Worm (Caenorhabditis elegans) whole organism, L1 larva: ENCODE data around the gene F41G3.19.

Experiments used
- C04F5.9 ChIP-seq: sonication (generic microtip); optimal IDR thresholded peaks from 2 replicates; lab custom pipeline; 2016; ENCODE audit warnings: missing genetic modification characterization, missing compliant biosample characterization
- C16A3.4 ChIP-seq: fragments of 150-350 bp; optimal IDR thresholded peaks from 2 replicates; lab custom pipeline; 2014; ENCODE audit warnings: missing biosample characterization, missing genetic modification characterization
- C34B4.2 ChIP-seq: sonication (generic microtip); optimal IDR thresholded peaks from 2 replicates; lab custom pipeline; 2017; ENCODE audit warnings: mild to moderate bottlenecking, missing genetic modification characterization, missing compliant biosample characterization
- alr-1 ChIP-seq: fragments of 200-800 bp; sonication (Bioruptor generic); optimal IDR thresholded peaks from 2 replicates; lab custom pipeline; 2018; ENCODE audit warnings: borderline replicate concordance, mild to moderate bottlenecking, missing genetic modification characterization, missing compliant biosample characterization
- ama-1 ChIP-seq: fragments of 150-350 bp; optimal IDR thresholded peaks from 2 replicates; lab custom pipeline; 2014
- blmp-1 ChIP-seq: fragments of 150-350 bp; optimal IDR thresholded peaks from 2 replicates; lab custom pipeline; 2014; ENCODE audit warnings: missing biosample characterization, missing genetic modification characterization
- ceh-90 ChIP-seq: sonication (generic microtip); optimal IDR thresholded peaks from 2 replicates; lab custom pipeline; 2016; ENCODE audit warnings: missing genetic modification characterization, missing compliant biosample characterization
- dsc-1 ChIP-seq: sonication (generic microtip); optimal IDR thresholded peaks from 2 replicates; lab custom pipeline; 2016; ENCODE audit warnings: mild to moderate bottlenecking, missing genetic modification characterization, missing compliant biosample characterization
- efl-1 ChIP-seq, 4 experiments: fragments of 150-350 bp; optimal IDR thresholded peaks in 3 of 4; peaks in 1 of 4; 1 replicate in 1 of 4; 2 replicates in 3 of 4; lab custom pipeline; 2014; ENCODE audit warnings: missing biosample characterization in 2 of 4, missing genetic modification characterization in 2 of 4, missing genetic modification reagents in 2 of 4
- egl-13 ChIP-seq: sonication (generic microtip); optimal IDR thresholded peaks from 2 replicates; lab custom pipeline; 2016; ENCODE audit warnings: missing genotype, missing genetic modification reagents, missing genetic modification characterization, missing compliant biosample characterization
- fkh-10 ChIP-seq: sonication (generic microtip); optimal IDR thresholded peaks from 2 replicates; lab custom pipeline; 2017; ENCODE audit warnings: missing biosample characterization, missing genetic modification reagents, missing genetic modification characterization
- hlh-4 ChIP-seq: sonication (generic microtip); optimal IDR thresholded peaks from 2 replicates; lab custom pipeline; 2016; ENCODE audit warnings: mild to moderate bottlenecking, missing genetic modification characterization, missing compliant biosample characterization
- hpl-2 ChIP-seq: fragments of 150-350 bp; optimal IDR thresholded peaks from 2 replicates; lab custom pipeline; 2014; ENCODE audit warnings: missing biosample characterization, missing genetic modification reagents, missing genetic modification characterization
- jun-1 ChIP-seq: fragments of 150-350 bp; optimal IDR thresholded peaks from 2 replicates; lab custom pipeline; 2014; ENCODE audit warnings: missing biosample characterization, missing genetic modification reagents, missing genetic modification characterization
- lin-13 ChIP-seq: fragments of 150-350 bp; optimal IDR thresholded peaks from 2 replicates; lab custom pipeline; 2014; ENCODE audit warnings: missing biosample characterization, missing genetic modification reagents, missing genetic modification characterization
- lin-14 ChIP-seq: fragments of 200-800 bp; sonication (Bioruptor generic); optimal IDR thresholded peaks from 2 replicates; lab custom pipeline; 2018; ENCODE audit warnings: mild to moderate bottlenecking, missing genetic modification characterization, moderate library complexity, missing compliant biosample characterization
- lin-15B ChIP-seq: fragments of 150-350 bp; sonication (generic microtip); optimal IDR thresholded peaks from 3 replicates; lab custom pipeline; 2014; ENCODE audit warnings: missing biosample characterization, missing genetic modification characterization
- lin-39 ChIP-seq: fragments of 150-350 bp; optimal IDR thresholded peaks from 2 replicates; lab custom pipeline; 2014; ENCODE audit warnings: missing biosample characterization, missing genetic modification reagents, missing genetic modification characterization
- lsy-2 ChIP-seq, 2 experiments: fragments of 150-350 bp; optimal IDR thresholded peaks; 2 replicates each; lab custom pipeline; 2014; ENCODE audit warnings: missing biosample characterization in 2 of 2, missing genetic modification characterization in 2 of 2
- mef-2 ChIP-seq: fragments of 150-350 bp; optimal IDR thresholded peaks from 2 replicates; lab custom pipeline; 2014; ENCODE audit warnings: missing biosample characterization, missing genetic modification characterization
- nhr-19 ChIP-seq: fragments of 200-800 bp; sonication (Bioruptor generic); conservative IDR thresholded peaks from 2 replicates; pipeline ENCODE4 v1.3.6; 2022; ENCODE audit warnings: missing genetic modification characterization, missing compliant biosample characterization
- nhr-20 ChIP-seq: sonication (generic microtip); optimal IDR thresholded peaks from 2 replicates; lab custom pipeline; 2016; ENCODE audit warnings: mild to moderate bottlenecking, missing genetic modification characterization, missing compliant biosample characterization
- nhr-47 ChIP-seq: sonication (generic microtip); optimal IDR thresholded peaks from 2 replicates; lab custom pipeline; 2016; ENCODE audit warnings: mild to moderate bottlenecking, missing genetic modification characterization, moderate library complexity, missing compliant biosample characterization
- nhr-71 ChIP-seq: sonication (generic microtip); optimal IDR thresholded peaks from 2 replicates; lab custom pipeline; 2016; ENCODE audit warnings: mild to moderate bottlenecking, missing genetic modification characterization, moderate library complexity, missing compliant biosample characterization
- nhr-76 ChIP-seq: sonication (generic microtip); optimal IDR thresholded peaks from 2 replicates; lab custom pipeline; 2017; ENCODE audit warnings: missing biosample characterization, missing genetic modification characterization
- nhr-85 ChIP-seq: sonication (generic microtip); peaks from one replicate; lab custom pipeline; 2016; ENCODE audit warnings: missing genetic modification characterization, inconsistent platforms, missing compliant biosample characterization
- rnt-1 ChIP-seq: sonication (generic microtip); optimal IDR thresholded peaks from 2 replicates; lab custom pipeline; 2016; ENCODE audit warnings: mild to moderate bottlenecking, missing genetic modification characterization, moderate library complexity, missing compliant biosample characterization
- snpc-4 ChIP-seq: fragments of 150-350 bp; optimal IDR thresholded peaks from 2 replicates; lab custom pipeline; 2014; ENCODE audit warnings: missing biosample characterization, missing genetic modification characterization
- snu-23 ChIP-seq: sonication (generic microtip); optimal IDR thresholded peaks from 2 replicates; lab custom pipeline; 2016; ENCODE audit warnings: missing genetic modification characterization, missing compliant biosample characterization
- sox-4 ChIP-seq: sonication (generic microtip); optimal IDR thresholded peaks from 2 replicates; lab custom pipeline; 2016; ENCODE audit warnings: missing genetic modification characterization, missing compliant biosample characterization
- sup-37 ChIP-seq: fragments of 200-800 bp; sonication (Bioruptor generic); optimal IDR thresholded peaks from 2 replicates; lab custom pipeline; 2018; ENCODE audit warnings: mild to moderate bottlenecking, missing genetic modification characterization, missing compliant biosample characterization
- tbx-2 ChIP-seq: sonication (generic microtip); optimal IDR thresholded peaks from 2 replicates; lab custom pipeline; 2016; ENCODE audit warnings: missing genetic modification characterization, missing compliant biosample characterization
- unc-130 ChIP-seq: fragments of 150-350 bp; optimal IDR thresholded peaks from 2 replicates; lab custom pipeline; 2017; ENCODE audit warnings: missing biosample characterization, missing genetic modification characterization, inconsistent platforms
- unc-30 ChIP-seq: sonication (generic microtip); optimal IDR thresholded peaks from 2 replicates; lab custom pipeline; 2017; ENCODE audit warnings: missing biosample characterization, missing genetic modification characterization
- vab-15 ChIP-seq: sonication (generic microtip); optimal IDR thresholded peaks from 2 replicates; lab custom pipeline; 2017; ENCODE audit warnings: missing genotype, mild to moderate bottlenecking, missing genetic modification characterization, missing compliant biosample characterization
- ztf-4 ChIP-seq: fragments of 150-350 bp; optimal IDR thresholded peaks from 2 replicates; lab custom pipeline; 2014; ENCODE audit warnings: missing biosample characterization, missing genetic modification characterization

Gene F41G3.19

DNA sequence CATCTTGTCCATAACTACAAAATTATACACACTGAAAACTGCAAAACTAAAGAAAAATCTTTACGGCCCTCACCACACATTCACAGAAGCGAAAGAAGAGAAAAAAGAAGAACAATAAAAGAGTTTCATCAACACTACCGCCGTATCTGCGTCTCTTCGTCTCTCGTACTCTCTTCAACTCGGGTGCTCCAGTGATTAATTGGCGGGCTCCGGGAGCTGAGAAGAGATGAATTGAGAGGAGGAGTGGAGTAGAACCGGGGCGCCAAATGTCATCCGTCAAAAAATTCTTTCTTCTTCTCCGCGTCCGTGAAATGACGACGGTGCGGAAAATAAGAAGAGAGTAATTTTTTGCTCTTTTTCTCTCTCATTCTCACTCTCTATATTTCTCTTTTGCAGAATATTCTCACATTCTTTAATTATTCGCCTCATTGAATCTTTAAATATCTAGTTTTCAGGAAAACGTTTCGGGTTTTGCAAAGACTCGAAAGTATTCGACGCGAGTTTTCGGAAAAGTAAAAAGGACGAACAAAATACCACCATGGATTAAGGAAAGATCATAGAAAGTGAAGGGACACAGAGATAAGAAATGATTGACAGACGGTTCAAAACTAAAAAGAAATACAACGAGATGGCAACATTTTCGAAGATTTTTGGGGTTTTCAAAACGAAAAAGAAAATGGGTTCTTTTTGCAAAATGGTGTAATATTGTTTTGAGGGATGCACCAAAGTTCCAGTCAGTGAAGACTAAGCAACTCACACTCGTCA, 44.2 kb downstream of the F41G3.19 start (continued):
- TF ChIP-seq nhr-47 (tag; lab: Kevin White, UChicago) (peak; percentile 24), snu-23 (GFP tag; lab: Kevin White, UChicago) (peak; percentile 28), unc-130 (peak; percentile 50), nhr-19 (GFP tag; lab: Robert Waterston, UW) (peak; percentile 40; the same call in 1 of the 2 replicates), fkh-10 (no peak), lin-15B (no peak), snpc-4 (no peak), hpl-2 (no peak), rnt-1 (tag; lab: Kevin White, UChicago) (peak; percentile 85), vab-15 (tag; lab: Kevin White, UChicago) (peak; percentile 15), jun-1 (tag; lab: Kevin White, UChicago) (no peak), sox-4 (tag; lab: Kevin White, UChicago) (no peak), sup-37 (GFP tag; lab: Kevin White, UChicago) (no peak), nhr-71 (peak; percentile 74), nhr-85 (tag; lab: Kevin White, UChicago) (no peak), unc-30 (no peak), hlh-4 (tag; lab: Kevin White, UChicago) (no peak), dsc-1 (tag; lab: Kevin White, UChicago) (peak; percentile 61), C34B4.2 (tag; lab: Kevin White, UChicago) (no peak), ama-1 (no peak), lsy-2 (tag; optimal IDR thresholded peaks at IDR 0.05; lab: Kevin White, UChicago) (peak in 1 of 2 experiments; percentile 33)

ce11 chrII:6706552-6707091, 45.3 kb downstream of the F41G3.19 start:
- TF ChIP-seq tbx-2 (tag; lab: Kevin White, UChicago) (peak; percentile 21), dsc-1 (tag; lab: Kevin White, UChicago) (no peak), fkh-10 (peak; percentile 39), mef-2 (tag; lab: Kevin White, UChicago) (no peak), lin-14 (GFP tag; lab: Kevin White, UChicago) (peak; percentile 64), C04F5.9 (tag; lab: Kevin White, UChicago) (no peak)

- TF ChIP-seq nhr-85 (tag; lab: Kevin White, UChicago) (peak; percentile 7), lin-39 (tag; lab: Kevin White, UChicago) (peak; percentile 61), lin-14 (GFP tag; lab: Kevin White, UChicago) (peak; percentile 76), efl-1 (optimal IDR thresholded peaks at IDR 0.05; lab: Kevin White, UChicago) (no peak), efl-1 (GFP tag; optimal IDR thresholded peaks at IDR 0.05 in 1 of 2; lab: Kevin White, UChicago) (peak in 1 of 2 experiments; percentile 41), ceh-90 (tag; lab: Kevin White, UChicago) (no peak), ztf-4 (tag; lab: Kevin White, UChicago) (peak; percentile 22), nhr-19 (GFP tag; lab: Robert Waterston, UW) (0 out of 2 replicates have a peak, but pooled peaks have one; percentile 13), nhr-71 (peak; percentile 68), snu-23 (GFP tag; lab: Kevin White, UChicago) (peak; percentile 36), rnt-1 (tag; lab: Kevin White, UChicago) (peak; percentile 60), nhr-76 (tag; lab: Kevin White, UChicago) (no peak), egl-13 (tag; lab: Kevin White, UChicago) (no peak), ama-1 (no peak), alr-1 (tag; lab: Kevin White, UChicago) (no peak), dsc-1 (tag; lab: Kevin White, UChicago) (peak; percentile 58), C16A3.4 (tag; lab: Kevin White, UChicago) (no peak), nhr-20 (peak; percentile 21), blmp-1 (peak; percentile 9), lin-13 (GFP tag; lab: Kevin White, UChicago) (no peak), lsy-2 (tag; optimal IDR thresholded peaks at IDR 0.05; lab: Kevin White, UChicago) (peak; percentile 36 to 51)
- TF ChIP-seq, all 84 proteins: peak for 13
Observed at ce11 chrII:6705593-6706228, 46.2 kb downstream of the F41G3.19 start, which contains the start of gene rpy-1. rpy-1 (minus strand) TSS chrII:6705643.
